Worm (Caenorhabditis elegans): ENCODE measurements around the gene K09E9.7.

ce11 chrX:15666169-15666811 lies 25.6 kb downstream of the K09E9.7 start, which contains the start of gene pcdr-1:
- TF ChIP-seq fos-1 (tag; optimal IDR thresholded peaks at IDR 0.05) = no peak
- TF ChIP-seq rbr-2 (tag; optimal IDR thresholded peaks at IDR 0.05) = no peak
- no peak for TF ChIP-seq F10B5.3 (tag; optimal IDR thresholded peaks at IDR 0.05)
- TF ChIP-seq ceh-28 (tag; optimal IDR thresholded peaks at IDR 0.05) = no peak
- no peak for TF ChIP-seq lin-13 (GFP tag; optimal IDR thresholded peaks at IDR 0.05)

Measured in whole organism, L4 larva.